Worm (Caenorhabditis elegans) whole organism, L3 larva: Measurements from ENCODE around the gene str-177.

ENCODE experiments used
- ZK546.5 ChIP-seq: sonication (generic microtip); optimal IDR thresholded peaks from 2 replicates; lab custom pipeline; 2017; ENCODE audit warnings: missing biosample characterization, missing genetic modification characterization
- aly-2 ChIP-seq: fragments of 150-350 bp; optimal IDR thresholded peaks from 2 replicates; lab custom pipeline; 2014; ENCODE audit warnings: missing biosample characterization, missing genetic modification characterization
- ama-1 ChIP-seq: fragments of 150-350 bp; optimal IDR thresholded peaks from 2 replicates; lab custom pipeline; 2018
- ceh-82 ChIP-seq: fragments of 150-350 bp; optimal IDR thresholded peaks from 2 replicates; lab custom pipeline; 2014; ENCODE audit warnings: missing biosample characterization, missing genetic modification characterization
- daf-12 ChIP-seq: fragments of 150-350 bp; optimal IDR thresholded peaks from 2 replicates; lab custom pipeline; 2014; ENCODE audit warnings: missing biosample characterization, missing genetic modification reagents, missing genetic modification characterization
- egl-27 ChIP-seq: sonication (generic microtip); optimal IDR thresholded peaks from 4 replicates; lab custom pipeline; 2017; ENCODE audit warnings: missing biosample characterization, missing genetic modification reagents, missing genetic modification characterization
- egl-5 ChIP-seq: fragments of 150-350 bp; optimal IDR thresholded peaks from 2 replicates; lab custom pipeline; 2017; ENCODE audit warnings: missing biosample characterization, missing genetic modification reagents, missing genetic modification characterization, inconsistent platforms
- elt-1 ChIP-seq: fragments of 150-350 bp; optimal IDR thresholded peaks from 2 replicates; lab custom pipeline; 2014; ENCODE audit warnings: missing biosample characterization, missing genetic modification characterization
- elt-2 ChIP-seq: sonication (generic microtip); optimal IDR thresholded peaks from 2 replicates; lab custom pipeline; 2016; ENCODE audit warnings: missing genetic modification reagents, mild to moderate bottlenecking, missing genetic modification characterization, missing compliant biosample characterization
- fkh-10 ChIP-seq: sonication (generic microtip); optimal IDR thresholded peaks from 2 replicates; lab custom pipeline; 2017; ENCODE audit warnings: missing biosample characterization, missing genetic modification reagents, missing genetic modification characterization
- fkh-2 ChIP-seq: fragments of 150-350 bp; optimal IDR thresholded peaks from 2 replicates; lab custom pipeline; 2014; ENCODE audit warnings: missing biosample characterization, missing genetic modification reagents, missing genetic modification characterization
- hmg-11 ChIP-seq: sonication (generic microtip); optimal IDR thresholded peaks from 2 replicates; lab custom pipeline; 2016; ENCODE audit warnings: missing genetic modification characterization, missing compliant biosample characterization
- lin-15B ChIP-seq: fragments of 150-350 bp; optimal IDR thresholded peaks from 2 replicates; lab custom pipeline; 2014; ENCODE audit warnings: missing biosample characterization, missing genetic modification characterization
- lin-39 ChIP-seq: fragments of 150-350 bp; optimal IDR thresholded peaks from 2 replicates; lab custom pipeline; 2018; ENCODE audit warnings: missing biosample characterization, missing genetic modification reagents, missing genetic modification characterization
- lsy-12 ChIP-seq: sonication (generic microtip); optimal IDR thresholded peaks from 2 replicates; lab custom pipeline; 2016; ENCODE audit warnings: mild to moderate bottlenecking, missing genetic modification characterization, missing compliant biosample characterization
- mdl-1 ChIP-seq: fragments of 150-350 bp; optimal IDR thresholded peaks from 2 replicates; lab custom pipeline; 2014; ENCODE audit warnings: missing biosample characterization, missing genetic modification characterization
- mml-1 ChIP-seq: fragments of 150-350 bp; sonication (generic microtip); optimal IDR thresholded peaks from 3 replicates; lab custom pipeline; 2014; ENCODE audit warnings: missing biosample characterization, missing genetic modification characterization
- nfya-1 ChIP-seq: sonication (generic microtip); optimal IDR thresholded peaks from 2 replicates; lab custom pipeline; 2017; ENCODE audit warnings: missing genetic modification characterization, mild to moderate bottlenecking, missing compliant biosample characterization, antibody characterized with exemption, moderate library complexity; ENCODE audit not compliant: insufficient read depth
- nhr-12 ChIP-seq: fragments of 150-350 bp; optimal IDR thresholded peaks from 2 replicates; lab custom pipeline; 2014; ENCODE audit warnings: missing biosample characterization, missing genetic modification characterization
- nhr-23 ChIP-seq: fragments of 150-350 bp; optimal IDR thresholded peaks from 2 replicates; lab custom pipeline; 2014; ENCODE audit warnings: missing biosample characterization, missing genetic modification reagents, missing genetic modification characterization
- nhr-237 ChIP-seq: fragments of 150-350 bp; optimal IDR thresholded peaks from 2 replicates; lab custom pipeline; 2014; ENCODE audit warnings: missing biosample characterization, missing genetic modification characterization
- nhr-25 ChIP-seq: sonication (generic microtip); optimal IDR thresholded peaks from 2 replicates; lab custom pipeline; 2017; ENCODE audit warnings: missing biosample characterization, missing genetic modification characterization
- nhr-43 ChIP-seq: sonication (generic microtip); optimal IDR thresholded peaks from 2 replicates; lab custom pipeline; 2016; ENCODE audit warnings: mild to moderate bottlenecking, missing genetic modification characterization, missing compliant biosample characterization; ENCODE audit not compliant: poor library complexity, severe bottlenecking
- pha-4 ChIP-seq: fragments of 150-350 bp; optimal IDR thresholded peaks from 2 replicates; lab custom pipeline; 2014; ENCODE audit warnings: missing biosample characterization, missing genetic modification reagents, missing genetic modification characterization
- pqm-1 ChIP-seq: fragments of 150-350 bp; optimal IDR thresholded peaks from 2 replicates; lab custom pipeline; 2017; ENCODE audit warnings: missing biosample characterization, missing genetic modification characterization, inconsistent platforms
- sea-2 ChIP-seq: fragments of 150-350 bp; sonication (generic microtip); optimal IDR thresholded peaks from 4 replicates; lab custom pipeline; 2014; ENCODE audit warnings: missing biosample characterization, missing genetic modification reagents, missing genetic modification characterization
- skn-1 ChIP-seq: fragments of 150-350 bp; optimal IDR thresholded peaks from 2 replicates; lab custom pipeline; 2014; ENCODE audit warnings: missing biosample characterization, missing genetic modification characterization
- tbx-2 ChIP-seq: sonication (generic microtip); optimal IDR thresholded peaks from 2 replicates; lab custom pipeline; 2016; ENCODE audit warnings: mild to moderate bottlenecking, missing genetic modification characterization, missing compliant biosample characterization
- zag-1 ChIP-seq: fragments of 150-350 bp; optimal IDR thresholded peaks from 2 replicates; lab custom pipeline; 2014; ENCODE audit warnings: missing biosample characterization, missing genetic modification characterization
- ztf-11 ChIP-seq: fragments of 150-350 bp; optimal IDR thresholded peaks from 2 replicates; lab custom pipeline; 2014; ENCODE audit warnings: missing biosample characterization, missing genetic modification characterization
- ztf-4 ChIP-seq: fragments of 150-350 bp; optimal IDR thresholded peaks from 2 replicates; lab custom pipeline; 2014; ENCODE audit warnings: missing biosample characterization, missing genetic modification characterization

str-177 gene

DNA sequence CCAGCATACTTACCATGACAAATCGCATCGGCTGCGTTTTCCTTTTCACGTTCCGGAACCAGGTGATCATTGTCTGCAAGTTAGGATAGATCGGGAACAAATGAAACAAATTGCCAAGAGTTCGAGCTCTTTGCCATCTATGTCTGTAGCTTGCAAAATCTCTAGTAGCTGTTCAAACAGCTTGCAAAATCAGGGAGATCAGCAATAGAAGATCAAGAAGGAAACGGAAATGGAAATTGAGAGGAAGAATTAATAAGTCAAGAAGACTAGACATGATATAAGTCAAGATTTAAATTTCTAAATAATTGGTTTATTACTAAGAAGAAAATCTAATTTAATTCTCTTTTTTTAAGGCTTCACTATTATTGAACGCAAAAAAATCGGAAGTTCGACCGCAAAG, 33.5 kb upstream of the str-177 start, which contains the start of gene F07C3.3:
Gene F07C3.3 (minus strand): TSS at position 101 of the 400 bp plus-strand sequence.
- TF ChIP-seq hmg-11 (tag; lab: Kevin White, UChicago) (no peak), nhr-237 (tag; lab: Kevin White, UChicago) (no peak), elt-1 (tag; lab: Kevin White, UChicago) (no peak), mdl-1 (no peak), lin-39 (tag; lab: Kevin White, UChicago) (no peak), lsy-12 (tag; lab: Kevin White, UChicago) (no peak), ZK546.5 (tag; lab: Kevin White, UChicago) (no peak), fkh-2 (tag; lab: Kevin White, UChicago) (no peak), ztf-11 (no peak), nhr-43 (tag; lab: Kevin White, UChicago) (no peak), tbx-2 (tag; lab: Kevin White, UChicago) (no peak)

- TF ChIP-seq lin-39 (tag; lab: Kevin White, UChicago) (peak; percentile 62), nfya-1 (tag; lab: Kevin White, UChicago) (peak; percentile 41), fkh-10 (GFP tag; lab: Kevin White, UChicago) (peak; percentile 13), hmg-11 (tag; lab: Kevin White, UChicago) (peak; percentile 26), ztf-4 (tag; lab: Kevin White, UChicago) (no peak)
Observed at ce11 chrV:9225675-9226144, 26.9 kb upstream of the str-177 start, which contains the start of gene F07C3.2. Gene F07C3.2, plus strand, starts transcription at chrV:9226094.

DNA sequence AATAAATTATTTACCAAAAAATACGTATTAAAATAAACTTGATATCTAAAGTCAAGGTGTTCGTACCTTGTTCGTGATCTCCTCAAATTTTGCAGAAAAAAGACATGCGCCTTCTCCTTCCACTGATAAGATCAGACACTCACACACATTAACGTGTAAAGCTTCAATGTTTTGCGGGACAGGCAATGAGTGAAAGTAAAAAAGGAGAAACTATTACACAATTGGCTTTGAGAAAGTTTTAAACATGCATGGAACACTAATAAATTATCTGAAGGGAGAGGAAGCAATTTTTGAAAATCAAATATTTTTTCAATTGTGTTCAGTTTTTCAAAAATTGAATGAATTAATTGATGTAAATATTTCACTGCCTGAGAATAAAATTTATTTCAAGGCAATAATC, 26.2 kb upstream of the str-177 start:
- no peak for TF ChIP-seq fkh-10 (GFP tag; lab: Kevin White, UChicago)
- TF ChIP-seq nhr-25 = peak; percentile 38

ce11 chrV:9224377-9224776, 25.6 kb upstream of the str-177 start:
- TF ChIP-seq sea-2 (GFP tag; lab: Kevin White, UChicago) (no peak), zag-1 (tag; lab: Kevin White, UChicago) (no peak), pqm-1 (no peak), lin-39 (tag; lab: Kevin White, UChicago) (no peak), ceh-82 (tag; lab: Kevin White, UChicago) (no peak)

DNA sequence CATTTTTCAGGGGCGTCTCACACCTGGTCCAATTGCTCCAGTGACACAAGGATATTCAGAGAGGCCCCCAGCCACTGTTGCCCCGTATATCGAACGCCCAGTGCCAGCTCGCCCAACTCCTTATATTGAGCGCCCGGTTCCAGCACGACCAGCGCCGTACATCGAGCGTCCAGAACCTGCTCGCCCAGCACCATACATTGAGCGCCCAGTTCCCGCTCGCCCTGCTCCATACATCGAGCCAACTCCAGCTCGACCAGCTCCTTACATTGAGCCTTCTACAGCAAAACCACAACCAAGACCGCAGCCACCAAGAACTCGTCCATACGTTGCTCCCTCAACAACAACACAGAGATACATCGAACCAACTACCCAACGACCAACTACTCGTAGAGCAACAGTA, 24.0 kb upstream of the str-177 start:
- no peak for TF ChIP-seq nhr-23 (tag; lab: Kevin White, UChicago)
- no peak for TF ChIP-seq ama-1 (lab: Kevin White, UChicago)

ce11 chrV:9221566-9221965, 22.8 kb upstream of the str-177 start, which contains the start of gene grd-6:
Gene grd-6, plus strand, starts transcription at chrV:9221866.
- TF ChIP-seq nhr-25 (peak; percentile 25), mml-1 (tag; lab: Kevin White, UChicago) (no peak), daf-12 (no peak)

DNA sequence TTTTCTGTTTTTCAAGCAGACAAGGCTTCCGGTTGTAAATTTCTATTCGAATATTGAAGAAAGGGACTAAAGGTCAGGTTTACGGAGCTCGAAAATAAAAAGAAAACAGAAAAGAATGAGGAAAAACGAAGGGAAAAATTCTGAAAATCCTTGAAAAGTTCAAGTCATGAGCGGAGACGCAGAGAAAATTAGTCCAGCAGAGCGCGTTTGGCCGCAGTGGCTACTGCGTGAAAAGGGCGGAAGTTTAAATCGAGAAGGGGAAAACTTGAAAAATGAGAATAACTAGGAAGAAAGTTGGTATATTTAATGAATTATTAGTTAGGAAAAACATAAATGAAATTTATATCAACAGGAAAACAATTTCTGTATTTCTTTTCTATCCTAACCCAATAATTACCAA, 21.7 kb upstream of the str-177 start:
- peak; percentile 21 for TF ChIP-seq pqm-1
- no peak for TF ChIP-seq egl-27 (tag; lab: Kevin White, UChicago)
- TF ChIP-seq pha-4 = peak; percentile 77
- TF ChIP-seq skn-1 (tag; lab: Kevin White, UChicago) = peak; percentile 46
- peak; percentile 28 for TF ChIP-seq hmg-11 (tag; lab: Kevin White, UChicago)
- no peak for TF ChIP-seq zag-1 (tag; lab: Kevin White, UChicago)
- peak; percentile 28 for TF ChIP-seq egl-5 (tag; lab: Kevin White, UChicago)
- peak; percentile 44 for TF ChIP-seq elt-2 (tag; lab: Kevin White, UChicago)
- no peak for TF ChIP-seq lin-39 (tag; lab: Kevin White, UChicago)
- peak; percentile 79 for TF ChIP-seq nfya-1 (tag; lab: Kevin White, UChicago)
- peak; percentile 55 for TF ChIP-seq nhr-25
- TF ChIP-seq aly-2 (tag; lab: Kevin White, UChicago) = no peak
- no peak for TF ChIP-seq nhr-12 (tag; lab: Kevin White, UChicago)
- TF ChIP-seq lin-15B (tag; lab: Kevin White, UChicago) = peak; percentile 75
- peak; percentile 51 for TF ChIP-seq nhr-23 (tag; lab: Kevin White, UChicago)
